Fruit fly (Drosophila melanogaster) whole organism, prepupa: ENCODE results near the gene CG3597.

ENCODE experiments used
- Blimp-1 ChIP-seq: fragments of 200-800 bp; sonication (Bioruptor generic); optimal IDR thresholded peaks from 3 replicates; lab custom pipeline; 2017; ENCODE audit warnings: missing biosample characterization, missing genetic modification characterization, mild to moderate bottlenecking, moderate library complexity, missing genetic modification reagents
- CG10631 ChIP-seq: fragments of 200-800 bp; sonication (Bioruptor generic); optimal IDR thresholded peaks from 2 replicates; lab custom pipeline; 2016; ENCODE audit warnings: missing biosample characterization, missing genetic modification characterization
- CG10669 ChIP-seq: fragments of 200-800 bp; sonication (Bioruptor generic); optimal IDR thresholded peaks from 3 replicates; lab custom pipeline; 2018; ENCODE audit warnings: missing biosample characterization, mild to moderate bottlenecking, missing genetic modification characterization, moderate library complexity
- CG11294 ChIP-seq: fragments of 200-800 bp; sonication (Bioruptor generic); IDR thresholded peaks from 2 replicates; pipeline ENCODE4 v1.3.6; 2022; ENCODE audit warnings: missing biosample characterization, missing genetic modification characterization
- CG15336 ChIP-seq: fragments of 200-800 bp; sonication (Bioruptor generic); IDR thresholded peaks from 2 replicates; pipeline ENCODE4 v1.3.6; 2022; ENCODE audit warnings: missing biosample characterization, missing genetic modification characterization
- CG31627 ChIP-seq: fragments of 200-800 bp; sonication (Bioruptor generic); optimal IDR thresholded peaks from 3 replicates; lab custom pipeline; 2016; ENCODE audit warnings: missing biosample characterization, missing genetic modification characterization
- CG32006 ChIP-seq: fragments of 200-800 bp; sonication (Bioruptor generic); optimal IDR thresholded peaks from 3 replicates; lab custom pipeline; 2017; ENCODE audit warnings: missing biosample characterization, mild to moderate bottlenecking, missing genetic modification characterization
- CG34406 ChIP-seq: fragments of 200-800 bp; sonication (Bioruptor generic); optimal IDR thresholded peaks from 3 replicates; lab custom pipeline; 2016; ENCODE audit warnings: missing biosample characterization, missing genetic modification characterization
- CG3919 ChIP-seq: fragments of 200-800 bp; sonication (Bioruptor generic); optimal IDR thresholded peaks from 3 replicates; lab custom pipeline; 2016; ENCODE audit warnings: missing biosample characterization, missing genetic modification characterization
- CG6163 ChIP-seq: fragments of 200-800 bp; sonication (Bioruptor generic); IDR thresholded peaks from 3 replicates; pipeline ENCODE4 v1.3.6; 2022; ENCODE audit warnings: missing biosample characterization, missing genetic modification characterization
- CG6276 ChIP-seq: fragments of 200-800 bp; sonication (Bioruptor generic); optimal IDR thresholded peaks from 2 replicates; lab custom pipeline; 2017; ENCODE audit warnings: missing biosample characterization, mild to moderate bottlenecking, missing genetic modification characterization
- CG6792 ChIP-seq: fragments of 200-800 bp; sonication (Bioruptor generic); optimal IDR thresholded peaks from 3 replicates; lab custom pipeline; 2016; ENCODE audit warnings: missing biosample characterization, missing genetic modification characterization
- CG7368 ChIP-seq: fragments of 200-800 bp; sonication (Bioruptor generic); optimal IDR thresholded peaks from 3 replicates; lab custom pipeline; 2016; ENCODE audit warnings: missing biosample characterization, missing genetic modification characterization
- CG8119 ChIP-seq: fragments of 200-800 bp; sonication (Bioruptor generic); IDR thresholded peaks from 3 replicates; pipeline ENCODE4 v1.3.6; 2022; ENCODE audit warnings: missing biosample characterization, missing genetic modification characterization
- CG8319 ChIP-seq: fragments of 200-800 bp; sonication (Bioruptor generic); optimal IDR thresholded peaks from 3 replicates; lab custom pipeline; 2016; ENCODE audit warnings: missing biosample characterization, missing genetic modification characterization
- CG9139 ChIP-seq: fragments of 200-800 bp; sonication (Bioruptor generic); optimal IDR thresholded peaks from 3 replicates; lab custom pipeline; 2017; ENCODE audit warnings: missing biosample characterization, mild to moderate bottlenecking, missing genetic modification characterization
- Eip75B ChIP-seq: fragments of 200-800 bp; sonication (Bioruptor generic); optimal IDR thresholded peaks from 3 replicates; lab custom pipeline; 2016; ENCODE audit warnings: missing biosample characterization, missing genetic modification characterization
- Eip78C ChIP-seq: fragments of 200-800 bp; sonication (Bioruptor generic); peaks from one replicate; lab custom pipeline; 2016; ENCODE audit warnings: missing biosample characterization, missing genetic modification characterization
- Eip93F ChIP-seq: fragments of 200-800 bp; sonication (Bioruptor generic); optimal IDR thresholded peaks from 2 replicates; lab custom pipeline; 2016; ENCODE audit warnings: missing biosample characterization, mild to moderate bottlenecking, missing genetic modification characterization
- Ets21C ChIP-seq: fragments of 200-800 bp; sonication (Bioruptor generic); optimal IDR thresholded peaks from 3 replicates; lab custom pipeline; 2016; ENCODE audit warnings: missing biosample characterization, missing genetic modification characterization
- Ets96B ChIP-seq: fragments of 200-800 bp; optimal IDR thresholded peaks from 2 replicates; lab custom pipeline; 2019; ENCODE audit warnings: missing biosample characterization, mild to moderate bottlenecking, missing genetic modification characterization, moderate library complexity
- Hr39 ChIP-seq: fragments of 200-800 bp; sonication (Bioruptor generic); optimal IDR thresholded peaks from 2 replicates; lab custom pipeline; 2016; ENCODE audit warnings: missing biosample characterization, missing genetic modification characterization
- Hr4 ChIP-seq: fragments of 200-800 bp; sonication (Bioruptor generic); optimal IDR thresholded peaks from 3 replicates; lab custom pipeline; 2016; ENCODE audit warnings: missing biosample characterization, missing genetic modification characterization
- Met ChIP-seq: fragments of 200-800 bp; sonication (Bioruptor generic); optimal IDR thresholded peaks from 3 replicates; lab custom pipeline; 2016; ENCODE audit warnings: missing biosample characterization, missing genetic modification characterization
- Smox ChIP-seq: fragments of 200-800 bp; sonication (Bioruptor generic); optimal IDR thresholded peaks from 3 replicates; lab custom pipeline; 2016; ENCODE audit warnings: missing biosample characterization, missing genetic modification characterization
- Sox102F ChIP-seq: fragments of 200-800 bp; sonication (Bioruptor generic); optimal IDR thresholded peaks from 2 replicates; lab custom pipeline; 2016; ENCODE audit warnings: missing biosample characterization, mild to moderate bottlenecking, missing genetic modification characterization
- achi ChIP-seq: fragments of 200-800 bp; sonication (Bioruptor generic); optimal IDR thresholded peaks from 3 replicates; lab custom pipeline; 2016; ENCODE audit warnings: missing biosample characterization, missing genetic modification characterization
- acj6 ChIP-seq: fragments of 200-800 bp; sonication (Bioruptor generic); optimal IDR thresholded peaks from 3 replicates; lab custom pipeline; 2016; ENCODE audit warnings: missing biosample characterization, missing genetic modification characterization
- cyc ChIP-seq: fragments of 200-800 bp; sonication (Bioruptor generic); optimal IDR thresholded peaks from 3 replicates; lab custom pipeline; 2016; ENCODE audit warnings: missing biosample characterization, missing genetic modification characterization
- dsx ChIP-seq: fragments of 200-800 bp; optimal IDR thresholded peaks from 3 replicates; lab custom pipeline; 2019; ENCODE audit warnings: missing biosample characterization, mild to moderate bottlenecking, missing genetic modification characterization, moderate library complexity; ENCODE audit not compliant: poor library complexity, severe bottlenecking
- eg ChIP-seq: fragments of 200-800 bp; sonication (Bioruptor generic); IDR thresholded peaks from 3 replicates; pipeline ENCODE4 v1.3.6; 2022; ENCODE audit warnings: missing biosample characterization, missing genetic modification characterization
- fd85E ChIP-seq: fragments of 200-800 bp; sonication (Bioruptor generic); optimal IDR thresholded peaks from 3 replicates; lab custom pipeline; 2016; ENCODE audit warnings: missing biosample characterization, missing genetic modification characterization
- lz ChIP-seq: fragments of 200-800 bp; sonication (Bioruptor generic); optimal IDR thresholded peaks from 3 replicates; lab custom pipeline; 2016; ENCODE audit warnings: missing biosample characterization, missing genetic modification characterization
- pdm3 ChIP-seq: fragments of 200-800 bp; sonication (Bioruptor generic); optimal IDR thresholded peaks from 3 replicates; lab custom pipeline; 2016; ENCODE audit warnings: missing biosample characterization, missing genetic modification characterization
- ss ChIP-seq, 2 experiments: fragments of 200-800 bp; sonication (Bioruptor generic); optimal IDR thresholded peaks; 2 replicates in 1 of 2; 3 replicates in 1 of 2; lab custom pipeline; 2017 to 2018; ENCODE audit warnings: mild to moderate bottlenecking in 2 of 2, missing biosample characterization in 2 of 2, missing genetic modification characterization in 2 of 2, moderate library complexity in 1 of 2
- svp ChIP-seq: fragments of 200-800 bp; sonication (Bioruptor generic); peaks from one replicate; lab custom pipeline; 2016; ENCODE audit warnings: missing biosample characterization, missing genetic modification characterization
- topi ChIP-seq: fragments of 200-800 bp; sonication (Bioruptor generic); optimal IDR thresholded peaks from 3 replicates; lab custom pipeline; 2016; ENCODE audit warnings: missing biosample characterization, missing genetic modification characterization

Gene CG3597

DNA sequence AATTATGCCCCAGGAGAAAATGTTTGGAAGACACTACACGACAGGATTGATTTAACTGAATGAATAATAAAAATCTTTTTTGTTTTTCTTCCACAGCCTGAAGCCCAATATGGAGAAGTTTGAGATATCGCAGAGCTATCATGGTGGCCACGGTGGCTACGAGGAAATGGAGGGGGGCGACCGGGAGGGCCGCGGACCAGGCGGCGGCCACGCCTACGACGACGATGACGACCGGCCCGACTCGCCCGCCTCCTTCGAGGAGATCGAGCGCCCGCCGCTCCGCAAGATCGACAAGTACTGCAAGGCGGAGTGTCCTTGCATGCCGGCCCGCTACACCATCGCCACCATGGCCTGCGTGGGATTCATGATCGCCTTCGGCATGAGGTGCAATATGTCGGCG is 33.3 kb upstream of the CG3597 start:
- TF ChIP-seq eg (GFP tag; lab: Robert Waterston, UW) (no peak), CG6276 (GFP tag; lab: Kevin White, UChicago) (no peak), dsx (GFP tag; lab: Kevin White, UChicago) (no peak), CG6163 (no peak), Blimp-1 (GFP tag; lab: Kevin White, UChicago) (no peak), pdm3 (GFP tag; lab: Kevin White, UChicago) (no peak), CG11294 (GFP tag; lab: Robert Waterston, UW) (no peak), Eip75B (GFP tag; lab: Kevin White, UChicago) (no peak), Eip93F (GFP tag; lab: Kevin White, UChicago) (no peak), Hr39 (no peak), ss (GFP tag; optimal IDR thresholded peaks at IDR 0.05; lab: Kevin White, UChicago) (no peak), CG8119 (GFP tag; lab: Robert Waterston, UW) (no peak), CG7368 (no peak), CG32006 (GFP tag; lab: Kevin White, UChicago) (no peak), CG8319 (GFP tag; lab: Kevin White, UChicago) (no peak), Smox (GFP tag; lab: Kevin White, UChicago) (no peak), fd85E (GFP tag; lab: Kevin White, UChicago) (no peak)

- TF ChIP-seq lz (GFP tag; lab: Kevin White, UChicago), result no peak
- TF ChIP-seq CG11294 (GFP tag; lab: Robert Waterston, UW), result no peak
- TF ChIP-seq Sox102F (GFP tag; lab: Kevin White, UChicago), result no peak
- TF ChIP-seq Ets96B (tag; lab: Kevin White, UChicago), result no peak
- TF ChIP-seq Eip75B (GFP tag; lab: Kevin White, UChicago), result no peak
- TF ChIP-seq svp (GFP tag; lab: Kevin White, UChicago), result peak; percentile 41
Observed at dm6 chr2L:2402194-2402593, 30.9 kb upstream of the CG3597 start.

DNA sequence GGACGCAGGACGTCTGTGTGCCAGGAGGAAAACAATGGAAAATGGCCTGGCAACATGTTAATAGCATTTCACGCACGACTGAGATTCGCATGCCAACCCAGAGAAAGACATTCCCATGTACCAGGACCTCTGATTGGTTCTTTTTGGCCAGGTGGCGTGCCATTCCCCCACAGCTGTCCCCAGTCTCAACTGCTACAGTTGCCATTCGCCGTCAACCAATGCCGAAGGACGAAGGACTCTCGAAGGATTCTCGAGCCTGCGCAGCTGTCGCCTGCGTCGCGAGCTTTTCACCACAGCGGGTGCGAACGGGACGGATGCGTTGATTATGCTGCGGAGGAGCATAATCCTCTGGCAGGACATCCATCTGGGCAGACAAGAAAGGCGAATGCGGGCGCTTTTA is 28.6 kb upstream of the CG3597 start, which contains the start of gene VGlut:
VGlut (plus strand) TSS at position 399 of the 400 bp plus-strand sequence.
- TF ChIP-seq Met (GFP tag; lab: Kevin White, UChicago) (no peak), CG9139 (GFP tag; lab: Kevin White, UChicago) (no peak), achi (GFP tag; lab: Kevin White, UChicago) (no peak), CG15336 (GFP tag; lab: Robert Waterston, UW) (no peak), dsx (GFP tag; lab: Kevin White, UChicago) (no peak), CG11294 (GFP tag; lab: Robert Waterston, UW) (no peak), cyc (no peak)
- TF ChIP-seq, all 60 proteins: peak for 0

dm6 chr2L:2398459-2398858 is 27.1 kb upstream of the CG3597 start:
- TF ChIP-seq Hr4 (GFP tag; lab: Kevin White, UChicago), result no peak
- TF ChIP-seq CG10631, result peak; percentile 8
- peak; percentile 55 for TF ChIP-seq svp (GFP tag; lab: Kevin White, UChicago)
- no peak for TF ChIP-seq CG8119 (GFP tag; lab: Robert Waterston, UW)

DNA sequence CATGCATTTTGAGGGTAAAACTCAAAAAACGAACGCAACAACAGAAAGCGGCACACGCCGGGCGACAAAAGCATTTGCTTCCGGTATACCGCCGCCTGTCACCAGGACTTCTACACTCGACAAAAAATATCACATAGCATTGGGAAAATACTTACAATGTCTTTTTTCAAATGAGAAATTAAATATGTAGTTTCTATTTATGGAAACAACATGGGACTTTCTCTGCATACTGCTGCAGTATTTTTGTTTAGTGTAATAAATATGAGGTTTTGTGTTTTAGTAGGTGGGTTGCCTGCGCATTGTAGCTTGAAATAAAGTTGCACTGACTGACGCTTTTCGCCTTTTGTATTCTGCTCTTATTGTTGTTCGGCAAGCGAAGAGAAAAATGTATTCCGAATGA is 25.8 kb upstream of the CG3597 start:
- TF ChIP-seq CG6792 (GFP tag; lab: Kevin White, UChicago) (no peak), topi (GFP tag; lab: Kevin White, UChicago) (peak; percentile 24), Smox (GFP tag; lab: Kevin White, UChicago) (peak; percentile 26), Hr4 (GFP tag; lab: Kevin White, UChicago) (no peak), Ets21C (GFP tag; lab: Kevin White, UChicago) (no peak), CG6163 (peak; percentile 57; the same call in 1 of the 3 replicates), cyc (peak; percentile 19), lz (GFP tag; lab: Kevin White, UChicago) (peak; percentile 2), Eip78C (GFP tag; lab: Kevin White, UChicago) (peak; percentile 57), CG31627 (peak; percentile 8), CG10669 (GFP tag; lab: Kevin White, UChicago) (peak; percentile 6), CG10631 (peak; percentile 4), CG3919 (no peak), CG34406 (GFP tag; lab: Kevin White, UChicago) (no peak), Met (GFP tag; lab: Kevin White, UChicago) (peak; percentile 9), svp (GFP tag; lab: Kevin White, UChicago) (peak; percentile 39), acj6 (no peak), Sox102F (GFP tag; lab: Kevin White, UChicago) (no peak)
